Worm (Caenorhabditis elegans): Measurements from ENCODE around the gene srh-75.

DNA sequence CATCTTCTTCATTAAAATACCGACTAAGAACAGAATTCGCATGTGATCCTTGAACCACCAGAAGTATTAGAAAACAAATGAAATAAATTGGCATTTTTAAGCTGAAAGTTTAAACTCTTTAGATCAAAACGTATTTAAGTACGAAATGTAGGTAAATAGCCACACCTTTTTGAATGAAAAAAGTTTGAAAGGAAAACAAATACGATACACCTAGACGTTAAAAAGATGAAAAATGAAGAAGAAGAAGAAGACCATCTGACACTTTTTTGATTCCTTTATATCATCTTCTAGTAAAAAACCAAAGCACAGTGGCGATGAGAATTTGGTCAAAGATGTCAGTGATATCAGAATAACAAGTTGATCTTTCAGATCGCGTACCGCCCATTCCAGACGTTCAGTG, 38.9 kb upstream of the srh-75 start, which contains the start of gene Y42A5A.3:
- TF ChIP-seq egl-27 (tag; optimal IDR thresholded peaks at IDR 0.05) (no peak), F16B12.6 (tag; optimal IDR thresholded peaks at IDR 0.05) (no peak), lin-39 (tag; optimal IDR thresholded peaks at IDR 0.05) (no peak)
